Worm (Caenorhabditis elegans) whole organism, L4 larva: ENCODE data around the gene Y6E2A.1.

Experiments used
- Y75B8A.6 ChIP-seq: fragments of 200-800 bp; sonication (Bioruptor generic); IDR thresholded peaks from 2 replicates; pipeline ENCODE4 v1.3.6; 2022; ENCODE audit warnings: missing genetic modification reagents, missing genetic modification characterization, missing compliant biosample characterization
- ceh-82 ChIP-seq: sonication (generic microtip); optimal IDR thresholded peaks from 2 replicates; lab custom pipeline; 2017; ENCODE audit warnings: missing biosample characterization, missing genetic modification characterization
- fkh-10 ChIP-seq: fragments of 150-350 bp; optimal IDR thresholded peaks from 2 replicates; lab custom pipeline; 2014; ENCODE audit warnings: missing biosample characterization, missing genetic modification reagents, missing genetic modification characterization
- mxl-2 ChIP-seq: fragments of 200-800 bp; sonication (Bioruptor generic); conservative IDR thresholded peaks from 2 replicates; pipeline ENCODE4 v1.3.6; 2022; ENCODE audit warnings: missing genetic modification reagents, missing genetic modification characterization, missing compliant biosample characterization
- nhr-28 ChIP-seq: fragments of 150-350 bp; optimal IDR thresholded peaks from 2 replicates; lab custom pipeline; 2014; ENCODE audit warnings: missing biosample characterization, missing genetic modification characterization
- zag-1 ChIP-seq: fragments of 150-350 bp; optimal IDR thresholded peaks from 2 replicates; lab custom pipeline; 2014; ENCODE audit warnings: missing biosample characterization, missing genetic modification characterization

DNA sequence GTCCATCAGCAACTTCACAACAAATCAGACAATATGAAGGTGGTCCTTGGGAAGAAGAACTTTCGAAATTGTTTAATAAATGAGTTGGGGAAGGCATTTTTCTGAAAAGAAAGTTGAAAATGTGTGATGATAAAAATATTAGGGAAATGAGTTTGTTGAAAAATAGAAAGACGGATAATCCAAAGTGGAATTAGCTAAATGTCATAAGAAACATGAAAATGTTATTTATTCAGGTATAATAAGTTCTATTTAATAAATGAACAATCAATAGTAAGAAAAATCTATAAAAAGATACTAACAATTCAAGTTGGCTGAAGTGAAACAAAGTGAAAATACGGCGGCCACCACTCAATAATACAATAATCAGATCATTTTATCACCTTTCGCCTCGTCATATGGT, 8.0 kb downstream of the Y6E2A.1 start, which contains the start of gene nhr-53:
- TF ChIP-seq nhr-28 (no peak), mxl-2 (no peak), zag-1 (tag; lab: Kevin White, UChicago) (no peak), Y75B8A.6 (GFP tag; lab: Robert Waterston, UW) (no peak), fkh-10 (GFP tag; lab: Kevin White, UChicago) (no peak), ceh-82 (tag; lab: Kevin White, UChicago) (no peak)
